Worm (Caenorhabditis elegans): ENCODE results near the gene clec-59.

clec-59 gene

DNA sequence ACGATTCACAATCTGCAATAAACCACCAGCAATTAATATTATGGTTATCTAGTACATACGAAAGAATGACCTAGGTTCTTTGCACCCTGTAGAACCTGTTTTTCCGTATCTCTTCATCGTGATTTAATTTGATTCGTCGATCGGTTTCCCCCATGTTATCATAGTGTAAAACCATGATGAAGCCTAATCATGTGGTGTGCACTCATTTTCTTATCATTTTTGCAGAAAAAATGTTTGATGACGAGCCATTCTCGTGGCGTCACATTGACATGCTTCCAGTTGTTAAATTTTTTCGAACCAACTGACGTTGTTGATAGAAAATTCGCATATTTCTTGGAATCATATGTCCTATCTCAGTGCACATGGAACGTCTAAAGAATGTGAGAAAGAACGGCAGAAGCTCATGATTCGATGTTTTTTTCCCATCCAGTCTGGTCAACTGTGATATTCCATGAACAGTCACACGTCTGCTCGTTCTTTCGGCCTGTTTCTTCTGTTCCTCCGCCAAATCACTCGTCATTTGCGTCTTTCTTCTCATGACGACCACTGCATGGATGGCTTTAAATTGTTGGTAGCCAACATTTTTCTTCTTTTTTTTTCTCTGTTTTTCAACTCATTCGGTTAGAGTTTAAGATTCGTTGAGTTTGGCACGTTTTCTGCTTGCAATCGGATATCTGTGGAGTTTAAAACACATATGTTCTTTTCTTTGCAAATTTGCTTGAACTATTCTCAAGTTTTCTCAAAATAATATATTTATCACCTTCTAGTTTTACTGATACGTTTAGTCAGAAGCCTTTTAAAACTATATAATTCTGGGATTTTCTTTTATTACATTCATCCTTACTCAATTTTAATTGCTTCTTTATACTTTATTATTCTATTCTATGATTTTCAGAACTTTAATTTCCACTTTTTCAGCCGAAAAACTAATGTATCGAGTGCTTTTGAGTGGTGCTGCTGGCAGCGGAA is 31.6 kb downstream of the clec-59 start, which contains the start of gene ZK673.2:
TSS of gene ZK673.2 (plus strand) at position 919 of the 969 bp plus-strand sequence.
- TF ChIP-seq zip-4 (GFP tag; optimal IDR thresholded peaks at IDR 0.05) (no peak), snpc-4 (tag; optimal IDR thresholded peaks at IDR 0.05) (no peak), lin-39 (tag; optimal IDR thresholded peaks at IDR 0.05) (no peak), nhr-12 (tag; optimal IDR thresholded peaks at IDR 0.05) (no peak), lin-14 (GFP tag; optimal IDR thresholded peaks at IDR 0.05) (peak; percentile 64), sptf-1 (tag; optimal IDR thresholded peaks at IDR 0.05) (no peak), aha-1 (tag; optimal IDR thresholded peaks at IDR 0.05) (no peak), nhr-19 (GFP tag; conservative IDR thresholded peaks at IDR 0.05) (peak; percentile 45; the same call in 1 of the 2 replicates), skn-1 (tag; optimal IDR thresholded peaks at IDR 0.05) (no peak), nhr-84 (tag; optimal IDR thresholded peaks at IDR 0.05) (no peak), nhr-85 (tag) (peak; percentile 94), blmp-1 (tag; optimal IDR thresholded peaks at IDR 0.05) (peak; percentile 80), mep-1 (tag; optimal IDR thresholded peaks at IDR 0.05) (peak; percentile 38), nhr-77 (tag; optimal IDR thresholded peaks at IDR 0.05) (no peak), elt-2 (tag; optimal IDR thresholded peaks at IDR 0.05) (peak; percentile 74), nhr-237 (tag; optimal IDR thresholded peaks at IDR 0.05) (no peak), fos-1 (tag; optimal IDR thresholded peaks at IDR 0.05) (no peak), ceh-90 (tag; optimal IDR thresholded peaks at IDR 0.05) (no peak), nhr-20 (tag; optimal IDR thresholded peaks at IDR 0.05) (peak; percentile 67), pax-3 (tag; optimal IDR thresholded peaks at IDR 0.05) (no peak), irx-1 (tag; optimal IDR thresholded peaks at IDR 0.05) (no peak), pag-3 (tag; optimal IDR thresholded peaks at IDR 0.05; ENCODE audit: borderline replicate concordance, insufficient read depth) (no peak), alr-1 (tag; optimal IDR thresholded peaks at IDR 0.05; ENCODE audit: borderline replicate concordance) (no peak), C34B4.2 (tag; optimal IDR thresholded peaks at IDR 0.05) (peak; percentile 3), mdl-1 (tag; optimal IDR thresholded peaks at IDR 0.05) (peak in 1 of 2 experiments; percentile 64), ceh-63 (GFP tag; optimal IDR thresholded peaks at IDR 0.05) (no peak), lin-13 (GFP tag; optimal IDR thresholded peaks at IDR 0.05) (peak; percentile 21), efl-3 (GFP tag; optimal IDR thresholded peaks at IDR 0.05) (no peak), unc-86 (tag; optimal IDR thresholded peaks at IDR 0.05) (no peak), zag-1 (tag; optimal IDR thresholded peaks at IDR 0.05) (no peak), grh-1 (GFP tag; IDR thresholded peaks at IDR 0.05) (peak; percentile 72), rnt-1 (tag; optimal IDR thresholded peaks at IDR 0.05) (peak; percentile 3), fkh-4 (tag; optimal IDR thresholded peaks at IDR 0.05; ENCODE audit: borderline replicate concordance) (no peak), unc-30 (tag; optimal IDR thresholded peaks at IDR 0.05) (no peak), lir-3 (tag; optimal IDR thresholded peaks at IDR 0.05; ENCODE audit: poor library complexity) (no peak), C04F5.9 (tag; optimal IDR thresholded peaks at IDR 0.05) (no peak), nhr-90 (tag; optimal IDR thresholded peaks at IDR 0.05; ENCODE audit: poor library complexity) (peak; percentile 46), tbx-2 (tag; optimal IDR thresholded peaks at IDR 0.05) (no peak), Y116A8C.19 (tag; optimal IDR thresholded peaks at IDR 0.05; ENCODE audit: borderline replicate concordance) (no peak), dpl-1 (GFP tag; optimal IDR thresholded peaks at IDR 0.05) (no peak), ztf-11 (tag; optimal IDR thresholded peaks at IDR 0.05) (no peak), egl-13 (tag; optimal IDR thresholded peaks at IDR 0.05) (no peak), snu-23 (GFP tag; optimal IDR thresholded peaks at IDR 0.05) (peak; percentile 55), unc-130 (tag; optimal IDR thresholded peaks at IDR 0.05) (no peak), ceh-8 (GFP tag; optimal IDR thresholded peaks at IDR 0.05) (no peak), hpl-2 (GFP tag; optimal IDR thresholded peaks at IDR 0.05) (no peak), lin-15B (tag; optimal IDR thresholded peaks at IDR 0.05) (no peak), xbp-1 (tag; optimal IDR thresholded peaks at IDR 0.05) (no peak), swsn-7 (tag; optimal IDR thresholded peaks at IDR 0.05) (no peak), C16A3.4 (tag; optimal IDR thresholded peaks at IDR 0.05) (no peak), fkh-8 (tag; optimal IDR thresholded peaks at IDR 0.05) (peak; percentile 29)
